Worm (Caenorhabditis elegans) whole organism, midembryonic: Measurements from ENCODE around the gene pfd-1.

ENCODE experiments used
- T22C8.4 ChIP-seq: fragments of 200-800 bp; sonication (Bioruptor generic); IDR thresholded peaks from 2 replicates; pipeline ENCODE4 v1.3.6; 2022; ENCODE audit warnings: missing genetic modification characterization, missing compliant biosample characterization
- cog-1 ChIP-seq: sonication (generic microtip); optimal IDR thresholded peaks from 2 replicates; lab custom pipeline; 2016; ENCODE audit warnings: missing genetic modification characterization, missing compliant biosample characterization
- flt-1 ChIP-seq: fragments of 200-800 bp; sonication (Bioruptor generic); IDR thresholded peaks from 2 replicates; pipeline ENCODE4 v1.3.6; 2022; ENCODE audit warnings: missing genetic modification characterization, missing compliant biosample characterization
- klf-2 ChIP-seq: fragments of 200-800 bp; sonication (Bioruptor generic); conservative IDR thresholded peaks from 2 replicates; pipeline ENCODE4 v1.3.6; 2022; ENCODE audit warnings: missing genetic modification reagents, missing genetic modification characterization, missing compliant biosample characterization
- med-1 ChIP-seq: sonication (generic microtip); optimal IDR thresholded peaks from 2 replicates; lab custom pipeline; 2017; ENCODE audit warnings: missing genetic modification characterization, mild to moderate bottlenecking, missing compliant biosample characterization, antibody characterized with exemption, missing genetic modification reagents; ENCODE audit not compliant: insufficient read depth
- tab-1 ChIP-seq: fragments of 200-800 bp; sonication (Bioruptor generic); IDR thresholded peaks from 2 replicates; pipeline ENCODE4 v1.3.6; 2022; ENCODE audit warnings: missing genetic modification characterization, missing compliant biosample characterization
- ztf-23 ChIP-seq: fragments of 200-800 bp; sonication (Bioruptor generic); IDR thresholded peaks from 2 replicates; pipeline ENCODE4 v1.3.6; 2022; ENCODE audit warnings: missing genetic modification reagents, missing genetic modification characterization, missing compliant biosample characterization
- ztf-29 ChIP-seq: fragments of 200-800 bp; sonication (Bioruptor generic); IDR thresholded peaks from 2 replicates; pipeline ENCODE4 v1.3.6; 2022; ENCODE audit warnings: missing genetic modification reagents, missing genetic modification characterization, missing compliant biosample characterization

- TF ChIP-seq med-1, result no peak
- no peak for TF ChIP-seq klf-2 (GFP tag; lab: Robert Waterston, UW)
- no peak for TF ChIP-seq cog-1 (tag; lab: Kevin White, UChicago)
- 0 out of 2 replicates have a peak, but pooled peaks have one; percentile 7 for TF ChIP-seq flt-1 (GFP tag; lab: Robert Waterston, UW)
- no peak for TF ChIP-seq tab-1 (GFP tag; lab: Robert Waterston, UW)
- TF ChIP-seq ztf-29 (GFP tag; lab: Robert Waterston, UW), result no peak
- TF ChIP-seq T22C8.4 (GFP tag; lab: Robert Waterston, UW), result no peak
- TF ChIP-seq ztf-23 (GFP tag; lab: Robert Waterston, UW), result no peak
Measured at ce11 chrIV:11148788-11149366, 1.0 kb upstream of the pfd-1 start.
